Fruit fly (Drosophila melanogaster) whole organism, embryonic: ENCODE results near the gene CG2772.
A peak's percentile ranks its signal among the peaks of the same experiment; 100 is the strongest.

ENCODE experiments used
- ATbp ChIP-seq: fragments of 200-800 bp; sonication (Bioruptor generic); optimal IDR thresholded peaks from 2 replicates; lab custom pipeline; 2017; ENCODE audit warnings: missing biosample characterization, mild to moderate bottlenecking, missing genetic modification characterization, missing genetic modification reagents
- Atf6 ChIP-seq: fragments of 200-800 bp; sonication (Bioruptor generic); IDR thresholded peaks from 2 replicates; pipeline ENCODE4 v1.3.6; 2022; ENCODE audit warnings: missing biosample characterization, missing genetic modification characterization
- B-H2 ChIP-seq: fragments of 200-800 bp; sonication (Bioruptor generic); optimal IDR thresholded peaks from 2 replicates; lab custom pipeline; 2018; ENCODE audit warnings: missing biosample characterization, mild to moderate bottlenecking, missing genetic modification characterization
- CG10462 ChIP-seq: fragments of 200-800 bp; sonication (Bioruptor generic); optimal IDR thresholded peaks from 2 replicates; lab custom pipeline; 2016; ENCODE audit warnings: missing biosample characterization, missing genetic modification characterization
- CG10543 ChIP-seq: fragments of 200-800 bp; sonication (Bioruptor generic); optimal IDR thresholded peaks from 3 replicates; lab custom pipeline; 2017; ENCODE audit warnings: missing biosample characterization, mild to moderate bottlenecking, missing genetic modification characterization, moderate library complexity
- CG11398 ChIP-seq: fragments of 200-800 bp; sonication (Bioruptor generic); optimal IDR thresholded peaks from 2 replicates; lab custom pipeline; 2016; ENCODE audit warnings: missing biosample characterization, missing genetic modification characterization
- CG1832 ChIP-seq: fragments of 200-800 bp; sonication (Bioruptor generic); optimal IDR thresholded peaks from 2 replicates; lab custom pipeline; 2017; ENCODE audit warnings: missing biosample characterization, mild to moderate bottlenecking, missing genetic modification characterization, inconsistent platforms
- CG18764 ChIP-seq: fragments of 200-800 bp; sonication (Bioruptor generic); optimal IDR thresholded peaks from 3 replicates; lab custom pipeline; 2016; ENCODE audit warnings: missing biosample characterization, missing genetic modification characterization
- CG30403 ChIP-seq: fragments of 200-800 bp; sonication (Bioruptor generic); optimal IDR thresholded peaks from 3 replicates; lab custom pipeline; 2016; ENCODE audit warnings: missing biosample characterization, missing genetic modification characterization
- CG31224 ChIP-seq: fragments of 200-800 bp; sonication (Bioruptor generic); IDR thresholded peaks from 2 replicates; pipeline ENCODE4 v1.3.6; 2022; ENCODE audit warnings: missing biosample characterization, missing genetic modification characterization
- CG3726 ChIP-seq: fragments of 200-800 bp; sonication (Bioruptor generic); IDR thresholded peaks from 3 replicates; pipeline ENCODE4, ENCODE4 v1.3.6; 2022; ENCODE audit warnings: missing biosample characterization, missing genetic modification characterization
- CG6272 ChIP-seq: fragments of 200-800 bp; sonication (Bioruptor generic); IDR thresholded peaks from 2 replicates; pipeline ENCODE4 v1.3.6; 2022; ENCODE audit warnings: missing biosample characterization, missing genetic modification characterization
- CG6813 ChIP-seq: fragments of 200-800 bp; sonication (Bioruptor generic); optimal IDR thresholded peaks from 2 replicates; lab custom pipeline; 2017; ENCODE audit warnings: missing biosample characterization, missing genetic modification characterization, mild to moderate bottlenecking, moderate library complexity, missing genetic modification reagents
- CG7839 ChIP-seq: fragments of 200-800 bp; sonication (Bioruptor generic); optimal IDR thresholded peaks from 3 replicates; lab custom pipeline; 2018; ENCODE audit warnings: missing biosample characterization, mild to moderate bottlenecking, missing genetic modification characterization, moderate library complexity
- CG8359 ChIP-seq: fragments of 200-800 bp; sonication (Bioruptor generic); optimal IDR thresholded peaks from 2 replicates; lab custom pipeline; 2017; ENCODE audit warnings: missing biosample characterization, mild to moderate bottlenecking, missing genetic modification characterization, borderline replicate concordance
- CG9797 ChIP-seq: fragments of 200-800 bp; sonication (Bioruptor generic); optimal IDR thresholded peaks from 3 replicates; lab custom pipeline; 2018; ENCODE audit warnings: missing biosample characterization, mild to moderate bottlenecking, missing genetic modification characterization
- D ChIP-seq, 2 experiments: fragments of 200-800 bp in 1 of 2; fragments of >200 bp in 1 of 2; sonication (Bioruptor generic) in 1 of 2; optimal IDR thresholded peaks; 2 replicates in 1 of 2; 3 replicates in 1 of 2; lab custom pipeline; 2017; ENCODE audit warnings: mild to moderate bottlenecking in 1 of 2, missing biosample characterization in 1 of 2, missing genetic modification characterization in 1 of 2, missing genetic modification reagents in 1 of 2
- Dp ChIP-seq: fragments of 200-800 bp; sonication (Bioruptor generic); optimal IDR thresholded peaks from 2 replicates; lab custom pipeline; 2018; ENCODE audit warnings: missing biosample characterization, mild to moderate bottlenecking, missing genetic modification characterization, moderate library complexity
- E2f1 ChIP-seq: fragments of 200-800 bp; sonication (Bioruptor generic); IDR thresholded peaks from 2 replicates; pipeline ENCODE4 v1.3.6; 2022; ENCODE audit warnings: missing biosample characterization, missing genetic modification characterization
- Fer1 ChIP-seq: fragments of 200-800 bp; sonication (Bioruptor generic); optimal IDR thresholded peaks from 2 replicates; lab custom pipeline; 2017; ENCODE audit warnings: missing biosample characterization, mild to moderate bottlenecking, missing genetic modification characterization
- HHEX ChIP-seq: fragments of 200-800 bp; sonication (Bioruptor generic); optimal IDR thresholded peaks from 3 replicates; lab custom pipeline; 2017; ENCODE audit warnings: missing biosample characterization, mild to moderate bottlenecking, missing genetic modification characterization, missing genetic modification reagents
- HLH4C ChIP-seq: fragments of 200-800 bp; sonication (Bioruptor generic); IDR thresholded peaks from 3 replicates; pipeline ENCODE4 v1.3.6; 2022; ENCODE audit warnings: missing biosample characterization, missing genetic modification characterization; ENCODE audit not compliant: partially characterized antibody
- Max ChIP-seq: fragments of 200-800 bp; sonication (Bioruptor generic); optimal IDR thresholded peaks from 2 replicates; lab custom pipeline; 2016; ENCODE audit warnings: missing biosample characterization, mild to moderate bottlenecking, missing genetic modification characterization
- PHDP ChIP-seq: fragments of 200-800 bp; sonication (Bioruptor generic); optimal IDR thresholded peaks from 3 replicates; lab custom pipeline; 2018; ENCODE audit warnings: missing biosample characterization, mild to moderate bottlenecking, missing genetic modification characterization, moderate library complexity
- Sry-δ ChIP-seq: fragments of 200-800 bp; sonication (Bioruptor generic); optimal IDR thresholded peaks from 2 replicates; lab custom pipeline; 2016; ENCODE audit warnings: missing biosample characterization, missing genetic modification characterization
- Usf ChIP-seq: fragments of 200-800 bp; sonication (Bioruptor generic); optimal IDR thresholded peaks from 2 replicates; lab custom pipeline; 2017; ENCODE audit warnings: missing genotype, missing biosample characterization, missing genetic modification characterization
- crp ChIP-seq, 2 experiments: fragments of 200-800 bp; sonication (Bioruptor generic); optimal IDR thresholded peaks; 2 replicates in 1 of 2; 3 replicates in 1 of 2; lab custom pipeline; 2017; ENCODE audit warnings: missing biosample characterization in 2 of 2, missing genetic modification characterization in 2 of 2, mild to moderate bottlenecking in 1 of 2, moderate library complexity in 1 of 2
- dan ChIP-seq: fragments of 200-800 bp; sonication (Bioruptor generic); IDR thresholded peaks from 2 replicates; pipeline ENCODE4 v1.3.6; 2022; ENCODE audit warnings: missing biosample characterization, missing genetic modification characterization
- dpn ChIP-seq, 2 experiments: fragments of 200-800 bp; sonication (Bioruptor generic); optimal IDR thresholded peaks; 3 replicates each; lab custom pipeline; 2016; ENCODE audit warnings: missing biosample characterization in 2 of 2, missing genetic modification characterization in 2 of 2
- fru ChIP-seq: fragments of >200 bp; optimal IDR thresholded peaks from 2 replicates; lab custom pipeline; 2017
- ftz-f1 ChIP-seq: fragments of 200-800 bp; sonication (Bioruptor generic); optimal IDR thresholded peaks from 2 replicates; lab custom pipeline; 2016; ENCODE audit warnings: missing biosample characterization, missing genetic modification characterization
- gt ChIP-seq: fragments of 200-800 bp; sonication (Bioruptor generic); IDR thresholded peaks from 2 replicates; pipeline ENCODE4 v1.3.6; 2022; ENCODE audit warnings: missing biosample characterization, missing genetic modification characterization
- hth ChIP-seq: fragments of >200 bp; optimal IDR thresholded peaks from 2 replicates; lab custom pipeline; 2017; ENCODE audit warnings: inconsistent platforms
- insv ChIP-seq, 2 experiments: fragments of 200-800 bp; sonication (Bioruptor generic); optimal IDR thresholded peaks; 3 replicates each; lab custom pipeline; 2016 to 2018; ENCODE audit warnings: missing biosample characterization in 2 of 2, missing genetic modification characterization in 2 of 2
- kni ChIP-seq: fragments of 200-800 bp; sonication (Bioruptor generic); optimal IDR thresholded peaks from 3 replicates; lab custom pipeline; 2017; ENCODE audit warnings: mild to moderate bottlenecking, missing biosample characterization, missing genetic modification reagents, missing genetic modification characterization
- lab ChIP-seq: fragments of 200-800 bp; sonication (Bioruptor generic); optimal IDR thresholded peaks from 3 replicates; lab custom pipeline; 2017; ENCODE audit warnings: missing biosample characterization, missing genetic modification characterization, mild to moderate bottlenecking, moderate library complexity, missing genetic modification reagents
- nerfin-2 ChIP-seq: fragments of 200-800 bp; sonication (Bioruptor generic); IDR thresholded peaks from 2 replicates; pipeline ENCODE4 v1.3.6; 2022; ENCODE audit warnings: missing biosample characterization, missing genetic modification characterization; ENCODE audit not compliant: partially characterized antibody
- pan ChIP-seq, 4 experiments: fragments of >200 bp in 3 of 4; fragments of 200-800 bp in 1 of 4; sonication (Bioruptor generic) in 1 of 4; optimal IDR thresholded peaks in 3 of 4; IDR thresholded peaks in 1 of 4; 2 replicates each; pipeline versions ENCODE4 v1.3.6 to Lab custom; 2017 to 2022; ENCODE audit warnings: missing biosample characterization in 2 of 4, missing genetic modification characterization in 2 of 4, mixed read lengths in 1 of 4
- peb ChIP-seq: fragments of 200-800 bp; sonication (Bioruptor generic); IDR thresholded peaks from 2 replicates; pipeline ENCODE4 v1.3.6; 2022; ENCODE audit warnings: missing biosample characterization, missing genetic modification characterization
- rib ChIP-seq: fragments of 200-800 bp; sonication (Bioruptor generic); IDR thresholded peaks from 2 replicates; pipeline ENCODE4 v1.3.6; 2022; ENCODE audit warnings: missing biosample characterization, missing genetic modification characterization
- row ChIP-seq: fragments of 200-800 bp; sonication (Bioruptor generic); IDR thresholded peaks from 3 replicates; pipeline ENCODE4 v1.3.6; 2022; ENCODE audit warnings: missing biosample characterization, missing genetic modification characterization
- scrt ChIP-seq: fragments of 200-800 bp; sonication (Bioruptor generic); optimal IDR thresholded peaks from 2 replicates; lab custom pipeline; 2018; ENCODE audit warnings: missing biosample characterization, mild to moderate bottlenecking, missing genetic modification characterization, moderate library complexity
- sd ChIP-seq: fragments of 200-800 bp; sonication (Bioruptor generic); optimal IDR thresholded peaks from 3 replicates; lab custom pipeline; 2018; ENCODE audit warnings: missing biosample characterization, mild to moderate bottlenecking, missing genetic modification characterization, moderate library complexity
- sima ChIP-seq: fragments of 200-800 bp; sonication (Bioruptor generic); optimal IDR thresholded peaks from 2 replicates; lab custom pipeline; 2016; ENCODE audit warnings: missing biosample characterization, missing genetic modification characterization
- stwl ChIP-seq: fragments of 200-800 bp; sonication (Bioruptor generic); optimal IDR thresholded peaks from 3 replicates; lab custom pipeline; 2018; ENCODE audit warnings: missing biosample characterization, mild to moderate bottlenecking, missing genetic modification characterization, moderate library complexity
- tio ChIP-seq: fragments of 200-800 bp; sonication (Bioruptor generic); optimal IDR thresholded peaks from 2 replicates; lab custom pipeline; 2017; ENCODE audit warnings: missing biosample characterization, missing genetic modification characterization, inconsistent platforms
- tna ChIP-seq: fragments of 200-800 bp; sonication (Bioruptor generic); IDR thresholded peaks from 2 replicates; pipeline ENCODE4 v1.3.6; 2022; ENCODE audit warnings: missing biosample characterization, missing genetic modification characterization; ENCODE audit not compliant: partially characterized antibody
- zen ChIP-seq: fragments of 200-800 bp; sonication (Bioruptor generic); optimal IDR thresholded peaks from 3 replicates; lab custom pipeline; 2018; ENCODE audit warnings: missing biosample characterization, mild to moderate bottlenecking, missing genetic modification characterization, moderate library complexity
- zfh1 ChIP-seq: fragments of 200-800 bp; sonication (Bioruptor generic); IDR thresholded peaks from 3 replicates; pipeline ENCODE4 v1.3.6; 2022; ENCODE audit warnings: missing biosample characterization, missing genetic modification characterization
- zfh2 ChIP-seq: fragments of 200-800 bp; sonication (Bioruptor generic); optimal IDR thresholded peaks from 2 replicates; lab custom pipeline; 2016; ENCODE audit warnings: missing biosample characterization, missing genetic modification characterization

Gene CG2772

DNA sequence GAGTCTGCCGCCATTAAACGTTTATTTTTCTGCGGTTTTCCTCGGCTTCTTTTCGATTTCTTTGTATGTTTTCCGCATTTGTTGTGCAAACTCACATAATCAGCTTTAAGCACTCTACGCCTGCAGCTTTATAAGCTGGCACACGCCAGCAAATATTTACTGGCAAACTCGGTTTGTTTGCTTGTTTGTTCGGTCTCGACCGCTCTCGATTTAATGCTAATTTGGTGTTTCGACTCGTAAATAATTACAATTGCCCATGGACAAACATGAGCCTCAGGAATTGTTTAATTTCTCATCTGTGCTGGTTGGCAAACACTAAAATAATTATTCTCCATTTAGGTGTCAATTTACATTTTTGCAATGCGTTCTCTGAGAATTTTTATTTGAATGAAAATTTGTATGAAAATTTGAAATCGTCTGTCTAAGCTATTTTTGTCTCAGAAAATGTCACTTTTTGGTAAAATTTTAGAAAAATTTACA is 48.2 kb upstream of the CG2772 start, which contains the start of gene CG34175 (continued):
- TF ChIP-seq CG6813 (peak; percentile 22), HHEX (GFP tag; lab: Kevin White, UChicago) (peak; percentile 4), CG11398 (GFP tag; lab: Kevin White, UChicago) (no peak), CG3726 (GFP tag; lab: Robert Waterston, UW) (no peak), row (GFP tag; lab: Robert Waterston, UW) (no peak), sima (no peak), lab (GFP tag; lab: Kevin White, UChicago) (peak; percentile 48), Atf6 (GFP tag; lab: Robert Waterston, UW) (no peak), nerfin-2 (GFP tag; lab: Robert Waterston, UW) (no peak), zfh2 (GFP tag; lab: Kevin White, UChicago) (no peak), CG10543 (GFP tag; lab: Kevin White, UChicago) (no peak), CG9797 (GFP tag; lab: Kevin White, UChicago) (no peak), HLH4C (GFP tag; lab: Robert Waterston, UW) (no peak), Sry-δ (GFP tag; lab: Kevin White, UChicago) (no peak), D (optimal IDR thresholded peaks at IDR 0.05; lab: Kevin White, UChicago) (no peak), D (GFP tag; optimal IDR thresholded peaks at IDR 0.05; lab: Kevin White, UChicago) (no peak), ftz-f1 (GFP tag; lab: Kevin White, UChicago) (no peak), Dp (GFP tag; lab: Kevin White, UChicago) (no peak), CG18764 (GFP tag; lab: Kevin White, UChicago) (peak; percentile 27), B-H2 (GFP tag; lab: Kevin White, UChicago) (no peak), Usf (GFP tag; lab: Kevin White, UChicago) (no peak), fru (lab: Kevin White, UChicago) (no peak), ATbp (GFP tag; lab: Kevin White, UChicago) (peak; percentile 3), CG10462 (GFP tag; lab: Kevin White, UChicago) (no peak), PHDP (peak; percentile 62), Max (GFP tag; lab: Kevin White, UChicago) (no peak), CG7839 (tag; lab: Kevin White, UChicago) (peak; percentile 31), kni (GFP tag; lab: Kevin White, UChicago) (no peak), crp (GFP tag; optimal IDR thresholded peaks at IDR 0.05; lab: Kevin White, UChicago) (no peak), E2f1 (GFP tag; lab: Robert Waterston, UW) (no peak), zfh1 (GFP tag; lab: Robert Waterston, UW) (no peak), dpn (GFP tag; optimal IDR thresholded peaks at IDR 0.05; lab: Kevin White, UChicago) (no peak), Fer1 (GFP tag; lab: Kevin White, UChicago) (peak; percentile 10), stwl (tag; lab: Kevin White, UChicago) (no peak), rib (GFP tag; lab: Robert Waterston, UW) (no peak), scrt (GFP tag; lab: Kevin White, UChicago) (no peak), insv (GFP tag; optimal IDR thresholded peaks at IDR 0.05; lab: Kevin White, UChicago) (no peak), tio (GFP tag; lab: Kevin White, UChicago) (no peak), hth (lab: Kevin White, UChicago) (no peak), zen (tag; lab: Kevin White, UChicago) (no peak), pan (optimal IDR thresholded peaks at IDR 0.05; lab: Kevin White, UChicago) (no peak), pan (GFP tag; optimal IDR thresholded peaks at IDR 0.05 in 1 of 2, IDR thresholded peaks at IDR 0.05 in 1 of 2) (no peak), gt (GFP tag; lab: Robert Waterston, UW) (no peak), CG8359 (no peak), CG6272 (GFP tag; lab: Robert Waterston, UW) (no peak), dan (GFP tag; lab: Robert Waterston, UW) (no peak), CG31224 (GFP tag; lab: Robert Waterston, UW) (no peak), CG1832 (no peak), sd (no peak), tna (GFP tag; lab: Robert Waterston, UW) (no peak), peb (no peak), CG30403 (GFP tag; lab: Kevin White, UChicago) (no peak)
